Fruit fly (Drosophila melanogaster) Kc167 (cell line): ENCODE results near the gene CG8132.

Source experiments
- Myc ChIP-seq: fragments of >200 bp; optimal IDR thresholded peaks from 2 replicates; lab custom pipeline; 2017; ENCODE audit warnings: missing external identifiers
- psq ChIP-seq: fragments of >200 bp; optimal IDR thresholded peaks from 2 replicates; lab custom pipeline; 2017; ENCODE audit warnings: missing external identifiers

- TF ChIP-seq psq (lab: Kevin White, UChicago) (no peak), Myc (lab: Kevin White, UChicago) (no peak)
Measured at dm6 chr3R:9418373-9419299, 17.3 kb downstream of the CG8132 start.
